Fruit fly (Drosophila melanogaster) whole organism, embryonic: Measurements from ENCODE around the gene PH4alphaSG2.

Source experiments
- Awh ChIP-seq: fragments of 200-800 bp; sonication (Bioruptor generic); IDR thresholded peaks from 2 replicates; pipeline ENCODE4, ENCODE4 v1.3.6; 2022; ENCODE audit warnings: missing biosample characterization, missing genetic modification characterization
- Blimp-1 ChIP-seq: fragments of 200-800 bp; sonication (Bioruptor generic); optimal IDR thresholded peaks from 3 replicates; lab custom pipeline; 2018; ENCODE audit warnings: missing biosample characterization, missing genetic modification characterization, mild to moderate bottlenecking, moderate library complexity, missing genetic modification reagents
- BtbVII ChIP-seq: fragments of 200-800 bp; sonication (Bioruptor generic); optimal IDR thresholded peaks from 3 replicates; lab custom pipeline; 2017; ENCODE audit warnings: missing biosample characterization, mild to moderate bottlenecking, missing genetic modification characterization
- CG10274 ChIP-seq: fragments of 200-800 bp; sonication (Bioruptor generic); optimal IDR thresholded peaks from 3 replicates; lab custom pipeline; 2017; ENCODE audit warnings: missing biosample characterization, mild to moderate bottlenecking, missing genetic modification characterization
- CG11247 ChIP-seq: fragments of 200-800 bp; sonication (Bioruptor generic); IDR thresholded peaks from 2 replicates; pipeline ENCODE4 v1.3.6; 2022; ENCODE audit warnings: missing biosample characterization, missing genetic modification characterization
- CG11695 ChIP-seq: fragments of 200-800 bp; sonication (Bioruptor generic); IDR thresholded peaks from 3 replicates; pipeline ENCODE4 v1.3.6; 2022; ENCODE audit warnings: missing biosample characterization, missing genetic modification characterization
- CG14710 ChIP-seq: fragments of 200-800 bp; sonication (Bioruptor generic); optimal IDR thresholded peaks from 3 replicates; lab custom pipeline; 2019; ENCODE audit warnings: missing biosample characterization, mild to moderate bottlenecking, missing genetic modification characterization, moderate library complexity
- CG15073 ChIP-seq: fragments of 200-800 bp; sonication (Bioruptor generic); optimal IDR thresholded peaks from 2 replicates; lab custom pipeline; 2016; ENCODE audit warnings: missing biosample characterization, missing genetic modification characterization
- CG15601 ChIP-seq: fragments of 200-800 bp; sonication (Bioruptor generic); optimal IDR thresholded peaks from 3 replicates; lab custom pipeline; 2019; ENCODE audit warnings: missing biosample characterization, mild to moderate bottlenecking, missing genetic modification characterization, moderate library complexity
- CG17359 ChIP-seq: fragments of 200-800 bp; sonication (Bioruptor generic); optimal IDR thresholded peaks from 3 replicates; lab custom pipeline; 2018; ENCODE audit warnings: missing biosample characterization, mild to moderate bottlenecking, missing genetic modification characterization, moderate library complexity
- CG17385 ChIP-seq: fragments of 200-800 bp; sonication (Bioruptor generic); optimal IDR thresholded peaks from 3 replicates; lab custom pipeline; 2018; ENCODE audit warnings: missing biosample characterization, mild to moderate bottlenecking, missing genetic modification characterization
- CG17568 ChIP-seq: fragments of 200-800 bp; sonication (Bioruptor generic); optimal IDR thresholded peaks from 2 replicates; lab custom pipeline; 2018; ENCODE audit warnings: missing biosample characterization, mild to moderate bottlenecking, missing genetic modification characterization, moderate library complexity
- CG17612 ChIP-seq: fragments of 200-800 bp; sonication (Bioruptor generic); IDR thresholded peaks from 2 replicates; pipeline ENCODE4 v1.3.6; 2022; ENCODE audit warnings: missing biosample characterization, missing genetic modification characterization
- CG2678 ChIP-seq: fragments of 200-800 bp; sonication (Bioruptor generic); optimal IDR thresholded peaks from 3 replicates; lab custom pipeline; 2019; ENCODE audit warnings: missing biosample characterization, mild to moderate bottlenecking, missing genetic modification characterization, moderate library complexity
- CG3065 ChIP-seq: fragments of 200-800 bp; sonication (Bioruptor generic); optimal IDR thresholded peaks from 2 replicates; lab custom pipeline; 2016; ENCODE audit warnings: missing biosample characterization, missing genetic modification characterization
- CG31388 ChIP-seq: fragments of 200-800 bp; sonication (Bioruptor generic); optimal IDR thresholded peaks from 2 replicates; lab custom pipeline; 2016; ENCODE audit warnings: missing biosample characterization, missing genetic modification characterization
- CG32772 ChIP-seq: fragments of 200-800 bp; sonication (Bioruptor generic); IDR thresholded peaks from 2 replicates; pipeline ENCODE4 v1.3.6; 2022; ENCODE audit warnings: missing biosample characterization, missing genetic modification characterization
- CG4820 ChIP-seq: fragments of 200-800 bp; sonication (Bioruptor generic); optimal IDR thresholded peaks from 3 replicates; lab custom pipeline; 2016; ENCODE audit warnings: missing biosample characterization, missing genetic modification characterization
- CG6254 ChIP-seq: fragments of 200-800 bp; sonication (Bioruptor generic); optimal IDR thresholded peaks from 3 replicates; lab custom pipeline; 2017; ENCODE audit warnings: mild to moderate bottlenecking, missing biosample characterization, missing genetic modification reagents, missing genetic modification characterization
- CG7839 ChIP-seq: fragments of 200-800 bp; sonication (Bioruptor generic); optimal IDR thresholded peaks from 3 replicates; lab custom pipeline; 2018; ENCODE audit warnings: missing biosample characterization, mild to moderate bottlenecking, missing genetic modification characterization, moderate library complexity
- CG9727 ChIP-seq: fragments of 200-800 bp; sonication (Bioruptor generic); optimal IDR thresholded peaks from 3 replicates; lab custom pipeline; 2017; ENCODE audit warnings: missing biosample characterization, mild to moderate bottlenecking, missing genetic modification characterization
- Doc2 ChIP-seq: fragments of 200-800 bp; sonication (Bioruptor generic); IDR thresholded peaks from 2 replicates; pipeline ENCODE4 v1.3.6; 2022; ENCODE audit warnings: missing biosample characterization, missing genetic modification characterization
- Ets65A ChIP-seq: fragments of 200-800 bp; sonication (Bioruptor generic); peaks from one replicate; lab custom pipeline; 2016; ENCODE audit warnings: missing biosample characterization, missing genetic modification characterization
- Hey ChIP-seq: fragments of 200-800 bp; sonication (Bioruptor generic); optimal IDR thresholded peaks from 3 replicates; lab custom pipeline; 2018; ENCODE audit warnings: missing biosample characterization, mild to moderate bottlenecking, missing genetic modification characterization
- Pdp1 ChIP-seq, 2 experiments: fragments of 200-800 bp; sonication (Bioruptor generic); optimal IDR thresholded peaks; 3 replicates each; lab custom pipeline; 2016; ENCODE audit warnings: missing biosample characterization in 2 of 2, missing genetic modification characterization in 2 of 2, mild to moderate bottlenecking in 1 of 2, moderate library complexity in 1 of 2
- Ptx1 ChIP-seq: fragments of 200-800 bp; sonication (Bioruptor generic); IDR thresholded peaks from 2 replicates; pipeline ENCODE4 v1.3.6; 2022; ENCODE audit warnings: missing biosample characterization, missing genetic modification characterization
- Six4 ChIP-seq: fragments of 200-800 bp; sonication (Bioruptor generic); optimal IDR thresholded peaks from 2 replicates; lab custom pipeline; 2016; ENCODE audit warnings: missing biosample characterization, missing genetic modification characterization
- Sry-δ ChIP-seq: fragments of 200-800 bp; sonication (Bioruptor generic); optimal IDR thresholded peaks from 2 replicates; lab custom pipeline; 2016; ENCODE audit warnings: missing biosample characterization, missing genetic modification characterization
- Vsx1 ChIP-seq: fragments of 200-800 bp; sonication (Bioruptor generic); optimal IDR thresholded peaks from 2 replicates; lab custom pipeline; 2017; ENCODE audit warnings: missing biosample characterization, mild to moderate bottlenecking, missing genetic modification characterization, missing genetic modification reagents
- az2 ChIP-seq: fragments of 200-800 bp; sonication (Bioruptor generic); optimal IDR thresholded peaks from 3 replicates; lab custom pipeline; 2016; ENCODE audit warnings: missing biosample characterization, missing genetic modification characterization
- br ChIP-seq: fragments of >200 bp; optimal IDR thresholded peaks from 2 replicates; lab custom pipeline; 2017
- cwo ChIP-seq: fragments of 200-800 bp; sonication (Bioruptor generic); optimal IDR thresholded peaks from 3 replicates; lab custom pipeline; 2017; ENCODE audit warnings: missing biosample characterization, missing genetic modification characterization, mild to moderate bottlenecking, moderate library complexity, missing genetic modification reagents
- dmrt11E ChIP-seq: fragments of 200-800 bp; sonication (Bioruptor generic); optimal IDR thresholded peaks from 3 replicates; lab custom pipeline; 2018; ENCODE audit warnings: missing biosample characterization, mild to moderate bottlenecking, missing genetic modification characterization, moderate library complexity
- gcm2 ChIP-seq: fragments of 200-800 bp; sonication (Bioruptor generic); optimal IDR thresholded peaks from 2 replicates; lab custom pipeline; 2016; ENCODE audit warnings: missing biosample characterization, missing genetic modification characterization
- grn ChIP-seq: fragments of 200-800 bp; sonication (Bioruptor generic); optimal IDR thresholded peaks from 3 replicates; lab custom pipeline; 2017; ENCODE audit warnings: missing biosample characterization, missing genetic modification characterization
- kah ChIP-seq: fragments of 200-800 bp; sonication (Bioruptor generic); optimal IDR thresholded peaks from 2 replicates; lab custom pipeline; 2018; ENCODE audit warnings: missing biosample characterization, mild to moderate bottlenecking, missing genetic modification characterization
- klu ChIP-seq: fragments of 200-800 bp; sonication (Bioruptor generic); IDR thresholded peaks from 2 replicates; pipeline ENCODE4 v1.3.6; 2022; ENCODE audit warnings: missing biosample characterization, missing genetic modification characterization
- lola ChIP-seq, 3 experiments: fragments of >200 bp in 2 of 3; fragments of 200-800 bp in 1 of 3; sonication (Bioruptor generic) in 1 of 3; optimal IDR thresholded peaks; 2 replicates each; lab custom pipeline; 2017 to 2019; ENCODE audit warnings: missing biosample characterization in 3 of 3, missing genetic modification characterization in 3 of 3, mild to moderate bottlenecking in 1 of 3, moderate library complexity in 1 of 3
- maf-S ChIP-seq: fragments of 200-800 bp; sonication (Bioruptor generic); optimal IDR thresholded peaks from 2 replicates; lab custom pipeline; 2016; ENCODE audit warnings: missing biosample characterization, missing genetic modification characterization
- onecut ChIP-seq: fragments of 200-800 bp; sonication (Bioruptor generic); IDR thresholded peaks from 2 replicates; pipeline ENCODE4 v1.3.6; 2022; ENCODE audit warnings: missing biosample characterization, missing genetic modification characterization
- p53 ChIP-seq: fragments of 200-800 bp; sonication (Bioruptor generic); optimal IDR thresholded peaks from 2 replicates; lab custom pipeline; 2016; ENCODE audit warnings: missing biosample characterization, missing genetic modification characterization
- peb ChIP-seq: fragments of 200-800 bp; sonication (Bioruptor generic); IDR thresholded peaks from 2 replicates; pipeline ENCODE4 v1.3.6; 2022; ENCODE audit warnings: missing biosample characterization, missing genetic modification characterization
- pnt ChIP-seq: fragments of 200-800 bp; sonication (Bioruptor generic); optimal IDR thresholded peaks from 3 replicates; lab custom pipeline; 2016; ENCODE audit warnings: missing biosample characterization, missing genetic modification characterization
- row ChIP-seq: fragments of 200-800 bp; sonication (Bioruptor generic); IDR thresholded peaks from 3 replicates; pipeline ENCODE4 v1.3.6; 2022; ENCODE audit warnings: missing biosample characterization, missing genetic modification characterization
- sens ChIP-seq: fragments of 200-800 bp; sonication (Bioruptor generic); peaks from one replicate; lab custom pipeline; 2016; ENCODE audit warnings: missing biosample characterization, missing genetic modification characterization
- sim ChIP-seq: fragments of 200-800 bp; sonication (Bioruptor generic); IDR thresholded peaks from 2 replicates; pipeline ENCODE4 v1.3.6; 2022; ENCODE audit warnings: missing biosample characterization, missing genetic modification characterization
- sr ChIP-seq: fragments of 200-800 bp; sonication (Bioruptor generic); IDR thresholded peaks from 3 replicates; pipeline ENCODE4 v1.3.6; 2022; ENCODE audit warnings: missing biosample characterization, missing genetic modification characterization
- tx ChIP-seq: fragments of 200-800 bp; sonication (Bioruptor generic); optimal IDR thresholded peaks from 2 replicates; lab custom pipeline; 2016; ENCODE audit warnings: missing biosample characterization, missing genetic modification characterization
- vnd ChIP-seq: fragments of 200-800 bp; sonication (Bioruptor generic); IDR thresholded peaks from 3 replicates; pipeline ENCODE4 v1.3.6; 2022; ENCODE audit warnings: missing biosample characterization, missing genetic modification characterization; ENCODE audit not compliant: partially characterized antibody
- vvl ChIP-seq: fragments of 200-800 bp; sonication (Bioruptor generic); IDR thresholded peaks from 2 replicates; pipeline ENCODE4 v1.3.6; 2022; ENCODE audit warnings: missing biosample characterization, missing genetic modification characterization
- wdn ChIP-seq: fragments of 200-800 bp; sonication (Bioruptor generic); IDR thresholded peaks from 2 replicates; pipeline ENCODE4 v1.3.6; 2022; ENCODE audit warnings: missing biosample characterization, missing genetic modification characterization
- wor ChIP-seq: fragments of 200-800 bp; sonication (Bioruptor generic); IDR thresholded peaks from 2 replicates; pipeline ENCODE4 v1.3.6; 2022; ENCODE audit warnings: missing biosample characterization, missing genetic modification characterization
- zf30C ChIP-seq: fragments of 200-800 bp; sonication (Bioruptor generic); optimal IDR thresholded peaks from 3 replicates; lab custom pipeline; 2018; ENCODE audit warnings: missing biosample characterization, mild to moderate bottlenecking, missing genetic modification characterization

Gene PH4alphaSG2

dm6 chr3R:30501174-30501573 lies 11.3 kb downstream of the PH4alphaSG2 start (continued):
- TF ChIP-seq CG17385 (no peak), Ptx1 (peak; percentile 55; the same call in 1 of the 2 replicates), Blimp-1 (peak; percentile 49), br (lab: Kevin White, UChicago) (no peak), CG2678 (tag; lab: Kevin White, UChicago) (no peak), vnd (GFP tag; lab: Robert Waterston, UW) (no peak), BtbVII (GFP tag; lab: Kevin White, UChicago) (no peak), CG17612 (GFP tag; lab: Robert Waterston, UW) (no peak), CG11247 (GFP tag; lab: Robert Waterston, UW) (no peak), CG15601 (tag; lab: Kevin White, UChicago) (no peak), dmrt11E (tag; lab: Kevin White, UChicago) (peak; percentile 48), Hey (tag; lab: Kevin White, UChicago) (no peak), CG11695 (GFP tag; lab: Robert Waterston, UW) (0 out of 3 replicates have a peak, but pooled peaks have one; percentile 49), klu (GFP tag; lab: Robert Waterston, UW) (no peak), row (GFP tag; lab: Robert Waterston, UW) (no peak), p53 (no peak), maf-S (GFP tag; lab: Kevin White, UChicago) (no peak), sim (GFP tag; lab: Robert Waterston, UW) (no peak), sr (GFP tag; lab: Robert Waterston, UW) (no peak), CG7839 (tag; lab: Kevin White, UChicago) (no peak), Sry-δ (GFP tag; lab: Kevin White, UChicago) (no peak), Pdp1 (GFP tag; optimal IDR thresholded peaks at IDR 0.05; lab: Kevin White, UChicago) (peak in 1 of 2 experiments; percentile 31), wdn (no peak), CG14710 (tag; lab: Kevin White, UChicago) (no peak), pnt (peak; percentile 64), CG6254 (GFP tag; lab: Kevin White, UChicago) (no peak), zf30C (GFP tag; lab: Kevin White, UChicago) (no peak), wor (GFP tag; lab: Robert Waterston, UW) (no peak), lola (GFP tag; optimal IDR thresholded peaks at IDR 0.05; lab: Kevin White, UChicago) (no peak), CG3065 (no peak), gcm2 (GFP tag; lab: Kevin White, UChicago) (no peak), Doc2 (GFP tag; lab: Robert Waterston, UW) (no peak), sens (peak; percentile 88), tx (GFP tag; lab: Kevin White, UChicago) (no peak), Awh (GFP tag; lab: Robert Waterston, UW) (no peak), az2 (GFP tag; lab: Kevin White, UChicago) (peak; percentile 37), Six4 (GFP tag; lab: Kevin White, UChicago) (no peak), kah (GFP tag; lab: Kevin White, UChicago) (no peak), cwo (no peak), CG4820 (GFP tag; lab: Kevin White, UChicago) (peak; percentile 33), Ets65A (GFP tag; lab: Kevin White, UChicago) (peak; percentile 93), CG9727 (peak; percentile 45), CG15073 (GFP tag; lab: Kevin White, UChicago) (no peak), peb (GFP tag; lab: Robert Waterston, UW) (no peak), CG17568 (GFP tag; lab: Kevin White, UChicago) (no peak), CG10274 (GFP tag; lab: Kevin White, UChicago) (no peak), Vsx1 (no peak), CG31388 (GFP tag; lab: Kevin White, UChicago) (no peak), grn (GFP tag; lab: Kevin White, UChicago) (no peak), CG32772 (GFP tag; lab: Robert Waterston, UW) (peak; percentile 58), vvl (peak; percentile 65), CG17359 (tag; lab: Kevin White, UChicago) (no peak), onecut (GFP tag; lab: Robert Waterston, UW) (no peak)
